Worm (Caenorhabditis elegans): ENCODE data around the gene ndua-8.

DNA sequence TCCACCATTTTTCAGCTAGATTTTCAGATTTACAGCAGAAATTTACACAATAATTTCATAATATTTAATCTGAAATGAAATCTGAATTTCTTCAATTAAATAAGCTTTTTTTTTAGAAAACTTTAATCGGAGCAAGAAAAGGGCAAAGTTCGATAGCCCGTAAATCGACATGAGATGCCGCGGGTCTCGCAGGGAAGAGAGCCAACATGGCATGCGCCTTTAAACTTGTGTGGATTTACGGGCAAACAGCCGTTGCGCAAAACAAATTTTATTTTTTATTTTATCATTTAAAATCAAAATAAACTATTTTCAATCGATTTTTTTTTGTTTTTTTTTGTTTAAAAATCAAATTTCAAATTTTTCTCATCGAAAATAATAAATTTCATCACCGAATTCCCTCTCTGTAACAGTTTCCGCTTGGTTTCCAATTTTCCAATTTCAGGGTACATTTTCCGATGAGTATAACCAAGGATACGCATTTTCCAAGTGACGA, at the start of gene ndua-8, which contains the start of the genes Y54F10AM.15 and rbc-2:
- TF ChIP-seq unc-62 (GFP tag; optimal IDR thresholded peaks at IDR 0.05) (peak; percentile 46), mep-1 (tag; optimal IDR thresholded peaks at IDR 0.05) (peak; percentile 97), ces-1 (GFP tag; optimal IDR thresholded peaks at IDR 0.05) (peak; percentile 67), nhr-12 (tag; optimal IDR thresholded peaks at IDR 0.05) (no peak), ztf-11 (tag; optimal IDR thresholded peaks at IDR 0.05) (peak; percentile 12)

All from whole organism, mixed stage, embryonic.